Fruit fly (Drosophila melanogaster): ENCODE measurements around the gene Agpat4.

Agpat4 gene

dm6 chr3L:16410234-16411119 is 29.1 kb upstream of the Agpat4 start (continued):
- TF ChIP-seq CG8319 (GFP tag; optimal IDR thresholded peaks at IDR 0.05) (peak; percentile 43), CG6854 (GFP tag; optimal IDR thresholded peaks at IDR 0.05) (peak; percentile 59), fd85E (GFP tag; optimal IDR thresholded peaks at IDR 0.05) (peak; percentile 47), fkh (GFP tag; optimal IDR thresholded peaks at IDR 0.05) (no peak), acj6 (GFP tag; optimal IDR thresholded peaks at IDR 0.05) (peak; percentile 87), CG8632 (GFP tag; optimal IDR thresholded peaks at IDR 0.05) (peak; percentile 82), pdm3 (GFP tag; optimal IDR thresholded peaks at IDR 0.05) (peak; percentile 89), net (GFP tag; optimal IDR thresholded peaks at IDR 0.05) (peak; percentile 89), CG6808 (GFP tag; optimal IDR thresholded peaks at IDR 0.05) (peak; percentile 90), CG10631 (GFP tag; optimal IDR thresholded peaks at IDR 0.05) (peak; percentile 85), CG1621 (tag; optimal IDR thresholded peaks at IDR 0.05) (peak; percentile 83), Blimp-1 (GFP tag; optimal IDR thresholded peaks at IDR 0.05) (peak; percentile 92), Hr39 (GFP tag; optimal IDR thresholded peaks at IDR 0.05) (peak; percentile 92), CG11294 (GFP tag; IDR thresholded peaks at IDR 0.05) (0 out of 2 replicates have a peak, but pooled peaks have one; percentile 51), OdsH (GFP tag; optimal IDR thresholded peaks at IDR 0.05) (peak; percentile 80), salr (GFP tag; optimal IDR thresholded peaks at IDR 0.05) (peak; percentile 78 to 79)

dm6 chr3L:16409440-16410233 is 28.3 kb upstream of the Agpat4 start:
- TF ChIP-seq CG32006 (GFP tag; optimal IDR thresholded peaks at IDR 0.05): no peak
- TF ChIP-seq svp (GFP tag): peak; percentile 97

dm6 chr3L:16408609-16409439 is 27.5 kb upstream of the Agpat4 start:
- TF ChIP-seq CG6163 (GFP tag; IDR thresholded peaks at IDR 0.05) (peak; percentile 68), CG16779 (tag; optimal IDR thresholded peaks at IDR 0.05) (peak; percentile 46), Smox (GFP tag; optimal IDR thresholded peaks at IDR 0.05) (peak; percentile 57), CG3032 (tag; optimal IDR thresholded peaks at IDR 0.05) (peak; percentile 45), CG8119 (GFP tag; IDR thresholded peaks at IDR 0.05) (peak; percentile 77), CG1621 (tag; optimal IDR thresholded peaks at IDR 0.05) (peak; percentile 37), fd85E (GFP tag; optimal IDR thresholded peaks at IDR 0.05) (no peak), CG6792 (GFP tag; optimal IDR thresholded peaks at IDR 0.05) (peak; percentile 56), CG6808 (GFP tag; optimal IDR thresholded peaks at IDR 0.05) (peak; percentile 61), CG8632 (GFP tag; optimal IDR thresholded peaks at IDR 0.05) (peak; percentile 42), CG32006 (GFP tag; optimal IDR thresholded peaks at IDR 0.05) (peak; percentile 78), CG6854 (GFP tag; optimal IDR thresholded peaks at IDR 0.05) (peak; percentile 63), Hr39 (GFP tag; optimal IDR thresholded peaks at IDR 0.05) (peak; percentile 57), esn (GFP tag; optimal IDR thresholded peaks at IDR 0.05) (peak; percentile 59), OdsH (GFP tag; optimal IDR thresholded peaks at IDR 0.05) (peak; percentile 58), eg (GFP tag; IDR thresholded peaks at IDR 0.05) (peak; percentile 65; the same call in 2 of the 3 replicates), CG4318 (GFP tag; optimal IDR thresholded peaks at IDR 0.05) (no peak), dsx (GFP tag; optimal IDR thresholded peaks at IDR 0.05; ENCODE audit: poor library complexity, severe bottlenecking) (peak; percentile 58), Hr38 (GFP tag; optimal IDR thresholded peaks at IDR 0.05) (no peak), Sox14 (GFP tag; optimal IDR thresholded peaks at IDR 0.05) (peak; percentile 79), dac (GFP tag; optimal IDR thresholded peaks at IDR 0.05) (no peak), CG15336 (GFP tag; IDR thresholded peaks at IDR 0.05) (peak; percentile 40), lz (GFP tag; optimal IDR thresholded peaks at IDR 0.05) (peak; percentile 64), CG7368 (GFP tag; optimal IDR thresholded peaks at IDR 0.05) (peak; percentile 54), vri (GFP tag; optimal IDR thresholded peaks at IDR 0.05) (peak; percentile 63), pdm3 (GFP tag; optimal IDR thresholded peaks at IDR 0.05) (peak; percentile 36), Eip75B (GFP tag; optimal IDR thresholded peaks at IDR 0.05) (peak; percentile 56), Gug (GFP tag; IDR thresholded peaks at IDR 0.05) (peak; percentile 44), CG3919 (GFP tag; optimal IDR thresholded peaks at IDR 0.05) (peak; percentile 46), topi (GFP tag; optimal IDR thresholded peaks at IDR 0.05) (peak; percentile 53), CG34406 (GFP tag; optimal IDR thresholded peaks at IDR 0.05) (peak; percentile 41), CG10669 (GFP tag; optimal IDR thresholded peaks at IDR 0.05) (peak; percentile 63)

Measured in whole organism, prepupa.